Worm (Caenorhabditis elegans): ENCODE measurements around the gene srw-16.

srw-16 gene

ce11 chrV:15223668-15224067, 51.0 kb downstream of the srw-16 start, which contains the start of gene srw-24:
Gene srw-24 (plus strand): TSS chrV:15223968.
- TF ChIP-seq snpc-4 (GFP tag; optimal IDR thresholded peaks at IDR 0.05), result no peak
- TF ChIP-seq snpc-4 (tag; optimal IDR thresholded peaks at IDR 0.05), result no peak
- TF ChIP-seq lin-26 (GFP tag; IDR thresholded peaks at IDR 0.05), result no peak
- no peak for TF ChIP-seq D2030.7 (GFP tag; IDR thresholded peaks at IDR 0.05)
- TF ChIP-seq hlh-26 (GFP tag; conservative IDR thresholded peaks at IDR 0.05), result no peak
- TF ChIP-seq mcd-1 (GFP tag; IDR thresholded peaks at IDR 0.05), result no peak
- TF ChIP-seq fkh-3 (tag; optimal IDR thresholded peaks at IDR 0.05), result no peak
- no peak for TF ChIP-seq hlh-12 (tag; optimal IDR thresholded peaks at IDR 0.05)
- no peak for TF ChIP-seq tbp1 (GFP tag; optimal IDR thresholded peaks at IDR 0.05)
- TF ChIP-seq repo-1 (tag; optimal IDR thresholded peaks at IDR 0.05), result no peak
- TF ChIP-seq rcor-1 (GFP tag; IDR thresholded peaks at IDR 0.05), result no peak
- no peak for TF ChIP-seq nfya-1 (tag; optimal IDR thresholded peaks at IDR 0.05; ENCODE audit: borderline replicate concordance, insufficient read depth)
- no peak for TF ChIP-seq nhr-120 (GFP tag; IDR thresholded peaks at IDR 0.05)
- TF ChIP-seq cebp-1 (GFP tag; IDR thresholded peaks at IDR 0.05), result no peak
- no peak for TF ChIP-seq cebp-1 (tag; optimal IDR thresholded peaks at IDR 0.05)
- TF ChIP-seq xnd-1 (tag; optimal IDR thresholded peaks at IDR 0.05), result no peak

Measured in whole organism, young adult.